Fruit fly (Drosophila melanogaster): ENCODE data around the gene Cpr67B.

The Cpr67B gene

DNA sequence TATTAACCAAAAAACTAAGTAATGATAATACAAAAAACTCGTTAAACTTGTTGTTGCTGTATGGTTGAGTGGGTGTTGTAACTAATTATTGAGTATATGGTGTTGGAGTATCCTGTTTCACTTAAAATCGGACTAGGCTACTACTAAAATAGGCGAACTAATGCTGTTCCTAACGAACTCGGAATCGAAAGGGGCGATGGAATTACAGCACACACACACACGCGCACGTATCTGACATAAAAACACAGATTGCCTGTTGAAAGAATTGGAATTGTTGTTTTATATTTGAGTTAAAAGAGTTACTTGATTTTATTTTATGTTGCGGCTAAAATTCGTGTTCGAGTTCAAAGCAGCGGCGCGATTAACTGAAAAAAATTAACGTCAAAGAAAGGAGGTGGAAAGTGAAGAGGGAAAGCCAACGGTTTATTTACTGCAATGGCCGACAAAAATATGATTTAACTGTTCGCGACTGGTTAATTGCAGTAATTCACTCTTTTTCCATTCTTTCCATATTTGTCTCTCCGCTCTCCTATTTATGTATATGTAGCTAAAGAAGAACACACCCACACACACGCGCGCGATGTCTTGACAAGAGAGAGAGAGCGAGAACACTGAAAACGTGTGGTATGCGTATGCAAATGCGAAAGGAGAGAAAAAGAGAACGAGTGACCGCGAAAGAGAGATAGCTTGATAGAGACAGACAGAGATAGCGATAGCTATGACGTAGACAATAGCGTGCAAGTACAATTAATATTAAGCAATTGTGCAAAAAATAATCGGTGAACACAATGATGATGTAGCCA lies 3.0 kb upstream of the Cpr67B start (continued):
- TF ChIP-seq ssp (GFP tag; IDR thresholded peaks at IDR 0.05) (no peak), BEAF-32 (GFP tag; optimal IDR thresholded peaks at IDR 0.05) (no peak), tx (GFP tag; optimal IDR thresholded peaks at IDR 0.05) (no peak), CG34422 (GFP tag; IDR thresholded peaks at IDR 0.05) (peak; percentile 6; the same call in 1 of the 3 replicates), croc (GFP tag; conservative IDR thresholded peaks at IDR 0.05) (no peak), nom (GFP tag; optimal IDR thresholded peaks at IDR 0.05) (peak; percentile 39), CG2889 (GFP tag; IDR thresholded peaks at IDR 0.05) (no peak), CG10274 (GFP tag; optimal IDR thresholded peaks at IDR 0.05) (no peak), CHES-1-like (GFP tag; optimal IDR thresholded peaks at IDR 0.05) (no peak), sqz (GFP tag; optimal IDR thresholded peaks at IDR 0.05) (peak; percentile 22), vvl (GFP tag; IDR thresholded peaks at IDR 0.05) (peak; percentile 85), Antp (GFP tag; optimal IDR thresholded peaks at IDR 0.05) (no peak)

- TF ChIP-seq Adf1 (GFP tag; IDR thresholded peaks at IDR 0.05) (0 out of 2 replicates have a peak, but pooled peaks have one; percentile 28), Dref (GFP tag; IDR thresholded peaks at IDR 0.05) (peak; percentile 92), CoRest (tag; optimal IDR thresholded peaks at IDR 0.05) (peak; percentile 61), CG33557 (GFP tag; optimal IDR thresholded peaks at IDR 0.05) (no peak), HmgD (GFP tag; optimal IDR thresholded peaks at IDR 0.05) (peak; percentile 55), Sry-β (GFP tag; optimal IDR thresholded peaks at IDR 0.05) (no peak), dimm (GFP tag; IDR thresholded peaks at IDR 0.05) (no peak), CG17328 (GFP tag; IDR thresholded peaks at IDR 0.05) (no peak), nerfin-2 (GFP tag; IDR thresholded peaks at IDR 0.05; ENCODE audit: partially characterized antibody) (0 out of 2 replicates have a peak, but pooled peaks have one; percentile 42), CG15479 (GFP tag; optimal IDR thresholded peaks at IDR 0.05) (peak; percentile 73), ssp (GFP tag; IDR thresholded peaks at IDR 0.05) (peak; percentile 38), slbo (GFP tag; IDR thresholded peaks at IDR 0.05) (peak; percentile 65; the same call in 1 of the 2 replicates), hth (optimal IDR thresholded peaks at IDR 0.05) (no peak), Sry-δ (GFP tag; optimal IDR thresholded peaks at IDR 0.05) (peak; percentile 96), NfI (GFP tag; optimal IDR thresholded peaks at IDR 0.05) (peak; percentile 27), Xbp1 (GFP tag; optimal IDR thresholded peaks at IDR 0.05) (peak; percentile 46), Dp (GFP tag; optimal IDR thresholded peaks at IDR 0.05) (peak; percentile 54), zen2 (GFP tag; IDR thresholded peaks at IDR 0.05; ENCODE audit: partially characterized antibody) (peak; percentile 57; the same call in 2 of the 3 replicates), CG9437 (GFP tag; optimal IDR thresholded peaks at IDR 0.05) (peak; percentile 96), ERR (GFP tag; optimal IDR thresholded peaks at IDR 0.05) (peak; percentile 3), CG12155 (GFP tag; optimal IDR thresholded peaks at IDR 0.05) (peak; percentile 11), CG14710 (tag; optimal IDR thresholded peaks at IDR 0.05) (peak; percentile 71), CG42726 (GFP tag; IDR thresholded peaks at IDR 0.05; ENCODE audit: partially characterized antibody) (peak; percentile 80), eyg (GFP tag; optimal IDR thresholded peaks at IDR 0.05) (no peak), E2f2 (GFP tag; IDR thresholded peaks at IDR 0.05) (peak; percentile 50), CG15514 (GFP tag; optimal IDR thresholded peaks at IDR 0.05) (peak; percentile 68), CG6791 (GFP tag; IDR thresholded peaks at IDR 0.05; ENCODE audit: partially characterized antibody) (peak; percentile 73), CG5180 (GFP tag; optimal IDR thresholded peaks at IDR 0.05) (no peak), CG2712 (tag; optimal IDR thresholded peaks at IDR 0.05) (peak; percentile 53), cwo (GFP tag; optimal IDR thresholded peaks at IDR 0.05) (no peak), CG9932 (GFP tag; IDR thresholded peaks at IDR 0.05) (peak; percentile 31; the same call in 1 of the 2 replicates), ap (GFP tag; IDR thresholded peaks at IDR 0.05) (no peak), CG15696 (tag; optimal IDR thresholded peaks at IDR 0.05) (peak; percentile 8), CG12659 (GFP tag; optimal IDR thresholded peaks at IDR 0.05) (peak; percentile 77), ftz-f1 (GFP tag; optimal IDR thresholded peaks at IDR 0.05) (peak; percentile 40)
These were observed 2.3 kb upstream of the Cpr67B start, which contains the start of gene eIF4E1 for dm6 chr3L:9402157-9402890. eIF4E1 (minus strand) TSS chr3L:9402460.
